Worm (Caenorhabditis elegans): ENCODE measurements around the gene nhr-263.

ce11 chrV:7307089-7307488, 34.8 kb downstream of the nhr-263 start, which contains the start of gene F07G11.1:
- TF ChIP-seq lin-13 (GFP tag; optimal IDR thresholded peaks at IDR 0.05) (no peak), ama-1 (optimal IDR thresholded peaks at IDR 0.05) (no peak), nhr-23 (tag; optimal IDR thresholded peaks at IDR 0.05) (no peak), nhr-77 (tag; optimal IDR thresholded peaks at IDR 0.05) (no peak), R02D3.7 (tag; optimal IDR thresholded peaks at IDR 0.05) (no peak), unc-55 (GFP tag; optimal IDR thresholded peaks at IDR 0.05) (no peak), nhr-25 (tag; optimal IDR thresholded peaks at IDR 0.05) (no peak), lsy-2 (tag; optimal IDR thresholded peaks at IDR 0.05) (no peak), nhr-12 (tag; optimal IDR thresholded peaks at IDR 0.05) (no peak), F13H6.1 (tag; optimal IDR thresholded peaks at IDR 0.05) (no peak), snpc-4 (tag; optimal IDR thresholded peaks at IDR 0.05) (no peak), nhr-11 (tag; optimal IDR thresholded peaks at IDR 0.05) (no peak), fos-1 (tag; optimal IDR thresholded peaks at IDR 0.05) (no peak), ztf-11 (tag; optimal IDR thresholded peaks at IDR 0.05) (no peak)
